Worm (Caenorhabditis elegans) whole organism, L4 larva: Measurements from ENCODE around the gene R52.5.

ENCODE experiments used
- F49E8.2 ChIP-seq: sonication (generic microtip); optimal IDR thresholded peaks from 2 replicates; lab custom pipeline; 2016; ENCODE audit warnings: missing compliant biosample characterization, mild to moderate bottlenecking, missing genetic modification characterization, borderline replicate concordance
- T26A8.4 ChIP-seq: fragments of 200-800 bp; sonication (Bioruptor generic); IDR thresholded peaks from 2 replicates; pipeline ENCODE4 v1.3.6; 2022; ENCODE audit warnings: missing genetic modification characterization, missing compliant biosample characterization
- Y105C5A.15 ChIP-seq: fragments of 200-800 bp; sonication (Bioruptor generic); IDR thresholded peaks from 2 replicates; pipeline ENCODE4 v1.3.6; 2022; ENCODE audit warnings: missing genetic modification characterization, missing compliant biosample characterization
- Y5F2A.4 ChIP-seq: fragments of 200-800 bp; sonication (Bioruptor generic); optimal IDR thresholded peaks from 2 replicates; lab custom pipeline; 2018; ENCODE audit warnings: mild to moderate bottlenecking, missing genetic modification characterization, missing compliant biosample characterization
- ZK546.5 ChIP-seq, 2 experiments: sonication (generic microtip); optimal IDR thresholded peaks; 2 replicates each; lab custom pipeline; 2017; ENCODE audit warnings: missing biosample characterization in 2 of 2, missing genetic modification characterization in 2 of 2
- aha-1 ChIP-seq: fragments of 150-350 bp; peaks from one replicate; lab custom pipeline; 2014; ENCODE audit warnings: missing biosample characterization, missing genetic modification characterization
- arid-1 ChIP-seq: fragments of 200-800 bp; sonication (Bioruptor generic); conservative IDR thresholded peaks from 2 replicates; pipeline ENCODE4 v1.3.6; 2022; ENCODE audit warnings: missing genetic modification reagents, missing genetic modification characterization, missing compliant biosample characterization
- ceh-62 ChIP-seq: sonication (generic microtip); optimal IDR thresholded peaks from 2 replicates; lab custom pipeline; 2017; ENCODE audit warnings: missing biosample characterization, missing genetic modification characterization
- ctbp-1 ChIP-seq: fragments of 200-800 bp; sonication (Bioruptor generic); IDR thresholded peaks from 2 replicates; pipeline ENCODE4 v1.3.6; 2022; ENCODE audit warnings: missing genetic modification reagents, missing genetic modification characterization, missing compliant biosample characterization
- daf-12 ChIP-seq: fragments of 150-350 bp; optimal IDR thresholded peaks from 2 replicates; lab custom pipeline; 2014; ENCODE audit warnings: missing biosample characterization, missing genetic modification reagents, missing genetic modification characterization
- daf-16 ChIP-seq, 3 experiments: sonication (generic microtip); optimal IDR thresholded peaks; 2 replicates each; lab custom pipeline; 2016 to 2017; ENCODE audit warnings: missing genetic modification characterization in 3 of 3, missing genetic modification reagents in 3 of 3, mild to moderate bottlenecking in 2 of 3, missing compliant biosample characterization in 2 of 3, missing biosample characterization in 1 of 3, moderate library complexity in 1 of 3
- dmd-6 ChIP-seq: fragments of 200-800 bp; sonication (Bioruptor generic); IDR thresholded peaks from 2 replicates; pipeline ENCODE4 v1.3.6; 2022; ENCODE audit warnings: missing genetic modification reagents, missing genetic modification characterization, missing compliant biosample characterization
- dpl-1 ChIP-seq: fragments of 150-350 bp; optimal IDR thresholded peaks from 2 replicates; lab custom pipeline; 2014; ENCODE audit warnings: missing biosample characterization, missing genetic modification reagents, missing genetic modification characterization
- egl-43 ChIP-seq: fragments of 200-800 bp; sonication (Bioruptor generic); IDR thresholded peaks from 2 replicates; pipeline ENCODE4 v1.3.6; 2022; ENCODE audit warnings: missing genetic modification reagents, missing genetic modification characterization, missing compliant biosample characterization
- hif-1 ChIP-seq, 2 experiments: sonication (generic microtip); optimal IDR thresholded peaks; 2 replicates each; lab custom pipeline; 2016 to 2017; ENCODE audit warnings: missing compliant biosample characterization in 2 of 2, missing genetic modification characterization in 2 of 2, missing genetic modification reagents in 2 of 2, missing genotype in 2 of 2, mild to moderate bottlenecking in 1 of 2
- lin-1 ChIP-seq: fragments of 200-800 bp; sonication (Bioruptor generic); IDR thresholded peaks from 2 replicates; pipeline ENCODE4 v1.3.6; 2022; ENCODE audit warnings: missing genetic modification reagents, missing genetic modification characterization, missing compliant biosample characterization
- lin-38 ChIP-seq: fragments of 200-800 bp; sonication (Bioruptor generic); IDR thresholded peaks from 2 replicates; pipeline ENCODE4 v1.3.6; 2022; ENCODE audit warnings: missing genetic modification reagents, missing genetic modification characterization, missing compliant biosample characterization
- lsy-2 ChIP-seq, 2 experiments: fragments of 150-350 bp in 1 of 2; sonication (generic microtip) in 1 of 2; optimal IDR thresholded peaks; 2 replicates each; lab custom pipeline; 2014 to 2017; ENCODE audit warnings: missing biosample characterization in 2 of 2, missing genetic modification characterization in 2 of 2
- madf-9 ChIP-seq: fragments of 200-800 bp; sonication (Bioruptor generic); conservative IDR thresholded peaks from 2 replicates; pipeline ENCODE4 v1.3.6; 2022; ENCODE audit warnings: missing genetic modification reagents, missing genetic modification characterization, missing compliant biosample characterization
- mdt-29 ChIP-seq: fragments of 200-800 bp; sonication (Bioruptor generic); IDR thresholded peaks from 2 replicates; pipeline ENCODE4 v1.3.6; 2022; ENCODE audit warnings: missing genetic modification reagents, missing genetic modification characterization, missing compliant biosample characterization
- mep-1 ChIP-seq: fragments of 150-350 bp; sonication (generic microtip); optimal IDR thresholded peaks from 3 replicates; lab custom pipeline; 2014; ENCODE audit warnings: missing biosample characterization, missing genetic modification characterization
- nhr-11 ChIP-seq: fragments of 150-350 bp; optimal IDR thresholded peaks from 2 replicates; lab custom pipeline; 2014; ENCODE audit warnings: missing biosample characterization, missing genetic modification characterization
- nhr-111 ChIP-seq: fragments of 200-800 bp; sonication (Bioruptor generic); optimal IDR thresholded peaks from 2 replicates; lab custom pipeline; 2018; ENCODE audit warnings: mild to moderate bottlenecking, missing genetic modification characterization, missing compliant biosample characterization
- nhr-25 ChIP-seq: sonication (generic microtip); optimal IDR thresholded peaks from 2 replicates; lab custom pipeline; 2017; ENCODE audit warnings: missing genetic modification characterization, mild to moderate bottlenecking, missing compliant biosample characterization, antibody characterized with exemption, moderate library complexity, borderline replicate concordance; ENCODE audit not compliant: insufficient read depth
- nhr-28 ChIP-seq: fragments of 150-350 bp; optimal IDR thresholded peaks from 2 replicates; lab custom pipeline; 2014; ENCODE audit warnings: missing biosample characterization, missing genetic modification characterization
- nhr-48 ChIP-seq: sonication (generic microtip); optimal IDR thresholded peaks from 2 replicates; lab custom pipeline; 2016; ENCODE audit warnings: mild to moderate bottlenecking, missing genetic modification characterization, missing compliant biosample characterization
- php-3 ChIP-seq: fragments of 200-800 bp; sonication (Bioruptor generic); IDR thresholded peaks from 2 replicates; pipeline ENCODE4 v1.3.6; 2022; ENCODE audit warnings: missing genetic modification reagents, missing genetic modification characterization, missing compliant biosample characterization
- pqm-1 ChIP-seq: sonication (generic microtip); optimal IDR thresholded peaks from 2 replicates; lab custom pipeline; 2017; ENCODE audit warnings: missing biosample characterization, missing genetic modification characterization
- snpc-1.2 ChIP-seq: fragments of 200-800 bp; sonication (Bioruptor generic); IDR thresholded peaks from 2 replicates; pipeline ENCODE4 v1.3.6; 2022; ENCODE audit warnings: missing genetic modification reagents, missing genetic modification characterization, missing compliant biosample characterization
- zfp-2 ChIP-seq: sonication (generic microtip); optimal IDR thresholded peaks from 2 replicates; lab custom pipeline; 2016; ENCODE audit warnings: mild to moderate bottlenecking, missing genetic modification characterization, missing compliant biosample characterization
- zip-2 ChIP-seq: fragments of 150-350 bp; optimal IDR thresholded peaks from 2 replicates; lab custom pipeline; 2014; ENCODE audit warnings: missing biosample characterization, missing genetic modification characterization

Gene R52.5

ce11 chrII:2122762-2123161 lies 12.9 kb upstream of the R52.5 start:
- TF ChIP-seq nhr-25 (tag; lab: Kevin White, UChicago), result no peak
- no peak for TF ChIP-seq lin-38 (GFP tag; lab: Robert Waterston, UW)
- peak; percentile 22; the same call in 1 of the 2 replicates for TF ChIP-seq dmd-6 (GFP tag; lab: Robert Waterston, UW)
- TF ChIP-seq php-3 (GFP tag; lab: Robert Waterston, UW), result 0 out of 2 replicates have a peak, but pooled peaks have one; percentile 29
- TF ChIP-seq pqm-1 (tag; lab: Kevin White, UChicago), result peak; percentile 64
- TF ChIP-seq Y5F2A.4 (GFP tag; lab: Kevin White, UChicago), result no peak
- TF ChIP-seq, all 104 proteins: peak for 3

ce11 chrII:2122091-2122490 lies 12.2 kb upstream of the R52.5 start, which contains the start of gene math-37:
Gene math-37 (minus strand): TSS chrII:2122191.
- TF ChIP-seq nhr-28 (tag; lab: Kevin White, UChicago) (peak; percentile 39), pqm-1 (tag; lab: Kevin White, UChicago) (peak; percentile 47), mdt-29 (GFP tag; lab: Robert Waterston, UW) (no peak), daf-16 (GFP tag; optimal IDR thresholded peaks at IDR 0.05; lab: Kevin White, UChicago) (no peak), daf-16 (tag; optimal IDR thresholded peaks at IDR 0.05; lab: Kevin White, UChicago) (peak; percentile 35)

ce11 chrII:2116794-2117193 lies 7.0 kb upstream of the R52.5 start, which contains the start of gene srh-195:
Gene srh-195 (minus strand): TSS chrII:2116894.
- TF ChIP-seq snpc-1.2 (no peak), lsy-2 (tag; optimal IDR thresholded peaks at IDR 0.05; lab: Kevin White, UChicago) (no peak), dpl-1 (GFP tag; lab: Kevin White, UChicago) (no peak), arid-1 (GFP tag; lab: Robert Waterston, UW) (no peak), hif-1 (tag; optimal IDR thresholded peaks at IDR 0.05; lab: Kevin White, UChicago) (no peak), zip-2 (tag; lab: Kevin White, UChicago) (no peak)

ce11 chrII:2114488-2114887 lies 4.6 kb upstream of the R52.5 start:
- TF ChIP-seq aha-1 (tag; lab: Kevin White, UChicago) (peak; percentile 90), nhr-111 (GFP tag; lab: Kevin White, UChicago) (no peak)

ce11 chrII:2112948-2113347 lies 3.1 kb upstream of the R52.5 start, which contains the start of gene R52.6:
Gene R52.6 (minus strand): TSS chrII:2113048.
- no peak for TF ChIP-seq ceh-62 (tag; lab: Kevin White, UChicago)
- TF ChIP-seq ZK546.5 (tag; optimal IDR thresholded peaks at IDR 0.05; lab: Kevin White, UChicago), result no peak
- TF ChIP-seq egl-43 (GFP tag; lab: Robert Waterston, UW), result no peak
- TF ChIP-seq nhr-28 (tag; lab: Kevin White, UChicago), result no peak
- no peak for TF ChIP-seq nhr-111 (GFP tag; lab: Kevin White, UChicago)
- TF ChIP-seq daf-12, result no peak
- TF ChIP-seq Y105C5A.15, result no peak
- TF ChIP-seq F49E8.2 (tag; lab: Kevin White, UChicago), result no peak
- TF ChIP-seq nhr-48, result no peak
- no peak for TF ChIP-seq T26A8.4 (GFP tag; lab: Robert Waterston, UW)
- no peak for TF ChIP-seq zfp-2 (tag; lab: Kevin White, UChicago)
- no peak for TF ChIP-seq mep-1 (tag; lab: Kevin White, UChicago)
- no peak for TF ChIP-seq lin-1
- TF ChIP-seq mdt-29 (GFP tag; lab: Robert Waterston, UW), result no peak
- no peak for TF ChIP-seq madf-9
- TF ChIP-seq nhr-11 (tag; lab: Kevin White, UChicago), result no peak
- no peak for TF ChIP-seq ctbp-1
